Fruit fly (Drosophila melanogaster) S2 (cell line): ENCODE data around the gene CG43254.
A peak's percentile ranks its signal among the peaks of the same experiment; 100 is the strongest.

Source experiments
- CG8478 ChIP-seq: fragments of >200 bp; optimal IDR thresholded peaks from 2 replicates; lab custom pipeline; 2018
- CTCF ChIP-seq, 2 experiments: fragments of >200 bp; optimal IDR thresholded peaks; 2 replicates each; lab custom pipeline; 2018

The CG43254 gene

dm6 chr3R:7739463-7739862 is at the start of gene CG43254:
TSS of gene CG43254 (minus strand) at chr3R:7739563.
- TF ChIP-seq CTCF (optimal IDR thresholded peaks at IDR 0.05; lab: Kevin White, UChicago) = no peak
- no peak for TF ChIP-seq CG8478 (lab: Kevin White, UChicago)

- no peak for TF ChIP-seq CTCF (optimal IDR thresholded peaks at IDR 0.05; lab: Kevin White, UChicago)
- TF ChIP-seq CG8478 (lab: Kevin White, UChicago) = no peak
Measured at dm6 chr3R:7787899-7788298, 48.5 kb upstream of the CG43254 start, which contains the start of gene CG18748. TSS of gene CG18748 (minus strand) at chr3R:7787923.

dm6 chr3R:7785784-7786183 is 46.4 kb upstream of the CG43254 start, which contains the start of gene CG18745:
TSS of gene CG18745 (minus strand) at chr3R:7786119.
- TF ChIP-seq CG8478 (lab: Kevin White, UChicago) (no peak), CTCF (optimal IDR thresholded peaks at IDR 0.05; lab: Kevin White, UChicago) (no peak)

dm6 chr3R:7782933-7783686 is 43.7 kb upstream of the CG43254 start, which contains the start of gene CG18747:
TSS of gene CG18747 (minus strand) at chr3R:7783446.
- no peak for TF ChIP-seq CTCF (optimal IDR thresholded peaks at IDR 0.05; lab: Kevin White, UChicago)

- TF ChIP-seq CTCF (optimal IDR thresholded peaks at IDR 0.05; lab: Kevin White, UChicago) = peak; percentile 39 to 49
- no peak for TF ChIP-seq CG8478 (lab: Kevin White, UChicago)
Measured at dm6 chr3R:7779620-7780019, 40.3 kb upstream of the CG43254 start.

- no peak for TF ChIP-seq CG8478 (lab: Kevin White, UChicago)
- no peak for TF ChIP-seq CTCF (optimal IDR thresholded peaks at IDR 0.05; lab: Kevin White, UChicago)
Measured at dm6 chr3R:7771656-7772055, 32.3 kb upstream of the CG43254 start, which contains the start of gene CG11286. TSS of gene CG11286 (minus strand) at chr3R:7771756.

- TF ChIP-seq CTCF (optimal IDR thresholded peaks at IDR 0.05; lab: Kevin White, UChicago) (no peak), CG8478 (lab: Kevin White, UChicago) (no peak)
Measured at dm6 chr3R:7760970-7761558, 21.7 kb upstream of the CG43254 start.

- TF ChIP-seq CTCF (optimal IDR thresholded peaks at IDR 0.05; lab: Kevin White, UChicago) (no peak), CG8478 (lab: Kevin White, UChicago) (no peak)
Measured at dm6 chr3R:7759486-7759885, 20.1 kb upstream of the CG43254 start, which contains the start of gene Sp7. TSS of gene Sp7 (plus strand) at chr3R:7759786.

- TF ChIP-seq CG8478 (lab: Kevin White, UChicago) (no peak), CTCF (optimal IDR thresholded peaks at IDR 0.05; lab: Kevin White, UChicago) (no peak)
Measured at dm6 chr3R:7757822-7758221, 18.5 kb upstream of the CG43254 start, which contains the start of gene CG10919. TSS of gene CG10919 (plus strand) at chr3R:7758122.

dm6 chr3R:7753518-7753917 is 14.2 kb upstream of the CG43254 start:
- TF ChIP-seq CG8478 (lab: Kevin White, UChicago) (no peak), CTCF (optimal IDR thresholded peaks at IDR 0.05; lab: Kevin White, UChicago) (no peak)

dm6 chr3R:7749993-7750392 is 10.6 kb upstream of the CG43254 start, which contains the start of gene pyd3:
TSS of gene pyd3 (minus strand) at chr3R:7750079.
- TF ChIP-seq CG8478 (lab: Kevin White, UChicago) (no peak), CTCF (optimal IDR thresholded peaks at IDR 0.05; lab: Kevin White, UChicago) (no peak)

- TF ChIP-seq CG8478 (lab: Kevin White, UChicago) (no peak), CTCF (optimal IDR thresholded peaks at IDR 0.05; lab: Kevin White, UChicago) (no peak)
Measured at dm6 chr3R:7722117-7722516, 17.2 kb downstream of the CG43254 start, which contains the start of gene CG2616. TSS of gene CG2616 (plus strand) at chr3R:7722417.

- TF ChIP-seq CG8478 (lab: Kevin White, UChicago) = no peak
- TF ChIP-seq CTCF (optimal IDR thresholded peaks at IDR 0.05; lab: Kevin White, UChicago) = no peak
Measured at dm6 chr3R:7719990-7720389, 19.4 kb downstream of the CG43254 start.
